In genomic region chr3L:18781653-18782629, dm6 we compare ENCODE assay signal across 2 fruit fly cellular contexts.
TF ChIP-seq lines count a peak whose summit lies in the region.

No protein-coding gene starts in this region.

TF ChIP-seq in whole organism, embryonic, 481 proteins besides CTCF, POLR2A, EP300 and RAD21 (continued from another document and continues in another):
- TF ChIP-seq CG12219 (GFP tag; optimal IDR thresholded peaks at IDR 0.05; lab: Kevin White, UChicago) (peak; percentile 42), CG17385 (GFP tag; optimal IDR thresholded peaks at IDR 0.05; lab: Kevin White, UChicago) (peak; percentile 62), CG6689 (GFP tag; IDR thresholded peaks at IDR 0.05; lab: Robert Waterston, UW) (peak; percentile 66; the same call in 1 of the 2 replicates), B-H1 (GFP tag; IDR thresholded peaks at IDR 0.05; lab: Robert Waterston, UW) (peak; percentile 37; the same call in 2 of the 3 replicates), Hr78 (GFP tag; optimal IDR thresholded peaks at IDR 0.05; lab: Kevin White, UChicago) (peak in 1 of 2 experiments; percentile 4), CG8388 (GFP tag; optimal IDR thresholded peaks at IDR 0.05; lab: Kevin White, UChicago) (no peak), nerfin-1 (tag; optimal IDR thresholded peaks at IDR 0.05; lab: Kevin White, UChicago) (peak; percentile 52), CG2202 (tag; optimal IDR thresholded peaks at IDR 0.05; lab: Kevin White, UChicago) (no peak), sisA (GFP tag; IDR thresholded peaks at IDR 0.05; lab: Robert Waterston, UW) (peak; percentile 45), CG33557 (GFP tag; optimal IDR thresholded peaks at IDR 0.05; lab: Kevin White, UChicago) (no peak), disco-r (GFP tag; optimal IDR thresholded peaks at IDR 0.05; lab: Kevin White, UChicago) (no peak), ab (GFP tag; optimal IDR thresholded peaks at IDR 0.05; lab: Kevin White, UChicago) (no peak), CG17359 (tag; optimal IDR thresholded peaks at IDR 0.05; lab: Kevin White, UChicago) (peak; percentile 74), Mrtf (GFP tag; IDR thresholded peaks at IDR 0.05; lab: Robert Waterston, UW) (0 out of 3 replicates have a peak, but pooled peaks have one; percentile 34), CG30020 (tag; optimal IDR thresholded peaks at IDR 0.05; lab: Kevin White, UChicago) (no peak), CG10267 (tag; optimal IDR thresholded peaks at IDR 0.05; lab: Kevin White, UChicago) (no peak), hb (GFP tag; IDR thresholded peaks at IDR 0.05; lab: Robert Waterston, UW; ENCODE audit: partially characterized antibody) (no peak), CG6272 (GFP tag; IDR thresholded peaks at IDR 0.05; lab: Robert Waterston, UW) (peak; percentile 22; the same call in 1 of the 2 replicates), Doc3 (GFP tag; IDR thresholded peaks at IDR 0.05; lab: Robert Waterston, UW; ENCODE audit: partially characterized antibody) (no peak), ranshi (GFP tag; IDR thresholded peaks at IDR 0.05; lab: Robert Waterston, UW) (no peak), CG16779 (GFP tag; IDR thresholded peaks at IDR 0.05; lab: Robert Waterston, UW) (no peak), CG13123 (GFP tag; optimal IDR thresholded peaks at IDR 0.05; lab: Kevin White, UChicago) (no peak), CG8290 (GFP tag; optimal IDR thresholded peaks at IDR 0.05; lab: Kevin White, UChicago) (no peak), CG8290 (tag; optimal IDR thresholded peaks at IDR 0.05; lab: Kevin White, UChicago) (no peak), mld (GFP tag; IDR thresholded peaks at IDR 0.05; lab: Robert Waterston, UW; ENCODE audit: partially characterized antibody) (no peak), Side (GFP tag; optimal IDR thresholded peaks at IDR 0.05; lab: Kevin White, UChicago) (no peak), Ada2b (GFP tag; IDR thresholded peaks at IDR 0.05; lab: Robert Waterston, UW) (no peak; the same call in 1 of the 2 replicates), CG8944 (GFP tag; optimal IDR thresholded peaks at IDR 0.05; lab: Kevin White, UChicago) (peak; percentile 2), kay (GFP tag; optimal IDR thresholded peaks at IDR 0.05; lab: Kevin White, UChicago) (no peak), zf30C (GFP tag; optimal IDR thresholded peaks at IDR 0.05; lab: Kevin White, UChicago) (no peak), CG5180 (GFP tag; optimal IDR thresholded peaks at IDR 0.05; lab: Kevin White, UChicago) (peak; percentile 60), cas (GFP tag; IDR thresholded peaks at IDR 0.05; lab: Robert Waterston, UW) (no peak), nerfin-2 (GFP tag; IDR thresholded peaks at IDR 0.05; lab: Robert Waterston, UW; ENCODE audit: partially characterized antibody) (no peak), CG3838 (GFP tag; optimal IDR thresholded peaks at IDR 0.05; lab: Kevin White, UChicago) (no peak), CG14965 (GFP tag; optimal IDR thresholded peaks at IDR 0.05; lab: Kevin White, UChicago; ENCODE audit: borderline replicate concordance) (no peak), C15 (GFP tag; IDR thresholded peaks at IDR 0.05; lab: Robert Waterston, UW) (no peak), CG17829 (tag; optimal IDR thresholded peaks at IDR 0.05; lab: Kevin White, UChicago) (peak; percentile 6), HLHmδ (GFP tag; optimal IDR thresholded peaks at IDR 0.05; lab: Kevin White, UChicago) (no peak), Six4 (GFP tag; optimal IDR thresholded peaks at IDR 0.05; lab: Kevin White, UChicago) (peak; percentile 17), Dip2 (GFP tag; IDR thresholded peaks at IDR 0.05; lab: Robert Waterston, UW) (no peak), Ptx1 (GFP tag; IDR thresholded peaks at IDR 0.05; lab: Robert Waterston, UW) (peak; percentile 78), gt (GFP tag; IDR thresholded peaks at IDR 0.05; lab: Robert Waterston, UW) (no peak), CG13424 (tag; optimal IDR thresholded peaks at IDR 0.05; lab: Kevin White, UChicago) (peak; percentile 80), twi (tag; optimal IDR thresholded peaks at IDR 0.05; lab: Kevin White, UChicago) (no peak), wor (GFP tag; IDR thresholded peaks at IDR 0.05; lab: Robert Waterston, UW) (peak; percentile 57), CG14050 (GFP tag; IDR thresholded peaks at IDR 0.05; lab: Robert Waterston, UW) (peak; percentile 47; the same call in 2 of the 3 replicates), Bteb2 (GFP tag; optimal IDR thresholded peaks at IDR 0.05; lab: Kevin White, UChicago) (no peak), CG9609 (GFP tag; optimal IDR thresholded peaks at IDR 0.05; lab: Kevin White, UChicago) (no peak), HLH54F (GFP tag; optimal IDR thresholded peaks at IDR 0.05; lab: Kevin White, UChicago) (no peak), Dfd (GFP tag; optimal IDR thresholded peaks at IDR 0.05; lab: Kevin White, UChicago) (no peak), klu (GFP tag; IDR thresholded peaks at IDR 0.05; lab: Robert Waterston, UW) (no peak), vvl (GFP tag; IDR thresholded peaks at IDR 0.05; lab: Robert Waterston, UW) (no peak), CG4730 (GFP tag; IDR thresholded peaks at IDR 0.05; lab: Robert Waterston, UW) (peak; percentile 15; the same call in 1 of the 2 replicates), grau (tag; optimal IDR thresholded peaks at IDR 0.05; lab: Kevin White, UChicago) (peak; percentile 61), Neu2 (GFP tag; optimal IDR thresholded peaks at IDR 0.05; lab: Kevin White, UChicago; ENCODE audit: borderline replicate concordance) (no peak), pb (GFP tag; optimal IDR thresholded peaks at IDR 0.05; lab: Kevin White, UChicago) (no peak), CG5953 (GFP tag; IDR thresholded peaks at IDR 0.05; lab: Robert Waterston, UW) (0 out of 2 replicates have a peak, but pooled peaks have one; percentile 3), E2f1 (GFP tag; IDR thresholded peaks at IDR 0.05; lab: Robert Waterston, UW) (peak; percentile 53), Usf (GFP tag; optimal IDR thresholded peaks at IDR 0.05; lab: Kevin White, UChicago) (no peak), hkb (optimal IDR thresholded peaks at IDR 0.05; lab: Kevin White, UChicago) (no peak), hkb (GFP tag; IDR thresholded peaks at IDR 0.05; lab: Robert Waterston, UW) (peak; percentile 56), CG14710 (tag; optimal IDR thresholded peaks at IDR 0.05; lab: Kevin White, UChicago) (no peak), caup (GFP tag; optimal IDR thresholded peaks at IDR 0.05; lab: Kevin White, UChicago; ENCODE audit: severe bottlenecking) (peak; percentile 24), CG42726 (GFP tag; IDR thresholded peaks at IDR 0.05; lab: Robert Waterston, UW; ENCODE audit: partially characterized antibody) (no peak), pita (GFP tag; optimal IDR thresholded peaks at IDR 0.05; lab: Kevin White, UChicago) (no peak)

TF ChIP-seq in whole organism, prepupa, 60 proteins besides CTCF, POLR2A, EP300 and RAD21 (continued from another document):
- TF ChIP-seq fd85E (GFP tag; optimal IDR thresholded peaks at IDR 0.05; lab: Kevin White, UChicago) (no peak), svp (GFP tag; lab: Kevin White, UChicago) (peak; percentile 2), Ets21C (GFP tag; optimal IDR thresholded peaks at IDR 0.05; lab: Kevin White, UChicago) (no peak), CG8632 (GFP tag; optimal IDR thresholded peaks at IDR 0.05; lab: Kevin White, UChicago) (peak; percentile 52), Eip78C (GFP tag; lab: Kevin White, UChicago) (peak; percentile 90), CG34406 (GFP tag; optimal IDR thresholded peaks at IDR 0.05; lab: Kevin White, UChicago) (peak; percentile 48), Ets96B (tag; optimal IDR thresholded peaks at IDR 0.05; lab: Kevin White, UChicago) (no peak), Blimp-1 (GFP tag; optimal IDR thresholded peaks at IDR 0.05; lab: Kevin White, UChicago) (no peak), CG6854 (GFP tag; optimal IDR thresholded peaks at IDR 0.05; lab: Kevin White, UChicago) (no peak), dac (GFP tag; optimal IDR thresholded peaks at IDR 0.05; lab: Kevin White, UChicago) (no peak), ss (GFP tag; optimal IDR thresholded peaks at IDR 0.05; lab: Kevin White, UChicago) (no peak), CG6163 (GFP tag; IDR thresholded peaks at IDR 0.05; lab: Robert Waterston, UW) (no peak), Sox14 (GFP tag; optimal IDR thresholded peaks at IDR 0.05; lab: Kevin White, UChicago) (no peak), CG16779 (tag; optimal IDR thresholded peaks at IDR 0.05; lab: Kevin White, UChicago) (no peak), Eip93F (GFP tag; optimal IDR thresholded peaks at IDR 0.05; lab: Kevin White, UChicago) (no peak), CG11294 (GFP tag; IDR thresholded peaks at IDR 0.05; lab: Robert Waterston, UW) (peak; percentile 71; the same call in 1 of the 2 replicates), CG1621 (tag; optimal IDR thresholded peaks at IDR 0.05; lab: Kevin White, UChicago) (no peak), fkh (GFP tag; optimal IDR thresholded peaks at IDR 0.05; lab: Kevin White, UChicago) (peak; percentile 71), CG8319 (GFP tag; optimal IDR thresholded peaks at IDR 0.05; lab: Kevin White, UChicago) (peak; percentile 25), eg (GFP tag; IDR thresholded peaks at IDR 0.05; lab: Robert Waterston, UW) (peak; percentile 44; the same call in 1 of the 3 replicates), pdm3 (GFP tag; optimal IDR thresholded peaks at IDR 0.05; lab: Kevin White, UChicago) (peak; percentile 62), achi (GFP tag; optimal IDR thresholded peaks at IDR 0.05; lab: Kevin White, UChicago) (peak; percentile 20), Sox102F (GFP tag; optimal IDR thresholded peaks at IDR 0.05; lab: Kevin White, UChicago) (no peak), CG7368 (GFP tag; optimal IDR thresholded peaks at IDR 0.05; lab: Kevin White, UChicago) (no peak), CG8119 (GFP tag; IDR thresholded peaks at IDR 0.05; lab: Robert Waterston, UW) (peak; percentile 27; the same call in 1 of the 3 replicates), CG4318 (GFP tag; optimal IDR thresholded peaks at IDR 0.05; lab: Kevin White, UChicago) (no peak), Hr38 (GFP tag; optimal IDR thresholded peaks at IDR 0.05; lab: Kevin White, UChicago) (no peak), CG10631 (GFP tag; optimal IDR thresholded peaks at IDR 0.05; lab: Kevin White, UChicago) (peak; percentile 11), CG9139 (GFP tag; optimal IDR thresholded peaks at IDR 0.05; lab: Kevin White, UChicago) (no peak), Gug (GFP tag; IDR thresholded peaks at IDR 0.05; lab: Robert Waterston, UW) (no peak), CG3919 (GFP tag; optimal IDR thresholded peaks at IDR 0.05; lab: Kevin White, UChicago) (peak; percentile 36), cyc (GFP tag; optimal IDR thresholded peaks at IDR 0.05; lab: Kevin White, UChicago) (no peak), Smox (GFP tag; optimal IDR thresholded peaks at IDR 0.05; lab: Kevin White, UChicago) (no peak), vri (GFP tag; optimal IDR thresholded peaks at IDR 0.05; lab: Kevin White, UChicago) (no peak)
